Fruit fly (Drosophila melanogaster): ENCODE results near the gene CG14050.

CG14050 gene

dm6 chrX:2359845-2360244 lies 33.8 kb upstream of the CG14050 start:
- TF ChIP-seq tai (GFP tag; optimal IDR thresholded peaks at IDR 0.05) (peak; percentile 74), Abd-B (GFP tag; optimal IDR thresholded peaks at IDR 0.05) (no peak), Hr83 (GFP tag; optimal IDR thresholded peaks at IDR 0.05; ENCODE audit: poor library complexity, severe bottlenecking) (no peak), Dfd (GFP tag; optimal IDR thresholded peaks at IDR 0.05) (no peak), Hr78 (GFP tag; optimal IDR thresholded peaks at IDR 0.05) (no peak), ey (GFP tag; optimal IDR thresholded peaks at IDR 0.05) (peak; percentile 78), OdsH (GFP tag; optimal IDR thresholded peaks at IDR 0.05) (peak; percentile 71), Sp1 (GFP tag; optimal IDR thresholded peaks at IDR 0.05) (peak; percentile 81), sage (GFP tag; optimal IDR thresholded peaks at IDR 0.05) (peak; percentile 72), HLH106 (tag; optimal IDR thresholded peaks at IDR 0.05) (peak; percentile 85), CG32264 (GFP tag; optimal IDR thresholded peaks at IDR 0.05) (peak; percentile 34), fru (GFP tag; optimal IDR thresholded peaks at IDR 0.05) (peak; percentile 89), Myc (optimal IDR thresholded peaks at IDR 0.05) (no peak), lola (GFP tag; optimal IDR thresholded peaks at IDR 0.05) (no peak), CrebA (GFP tag; optimal IDR thresholded peaks at IDR 0.05; ENCODE audit: borderline replicate concordance) (no peak), dl (GFP tag; optimal IDR thresholded peaks at IDR 0.05; ENCODE audit: insufficient read depth in 1 of 2, partially characterized antibody in 2 of 2) (no peak), br (GFP tag; optimal IDR thresholded peaks at IDR 0.05) (peak; percentile 84), usp (GFP tag; optimal IDR thresholded peaks at IDR 0.05) (no peak), GATAd (GFP tag; optimal IDR thresholded peaks at IDR 0.05) (no peak), brk (GFP tag; optimal IDR thresholded peaks at IDR 0.05) (peak; percentile 32), Mio (GFP tag; optimal IDR thresholded peaks at IDR 0.05) (no peak), CG9705 (GFP tag; optimal IDR thresholded peaks at IDR 0.05) (peak; percentile 90), pan (optimal IDR thresholded peaks at IDR 0.05) (no peak), h (GFP tag; optimal IDR thresholded peaks at IDR 0.05) (peak; percentile 87), Vsx2 (GFP tag; optimal IDR thresholded peaks at IDR 0.05; ENCODE audit: partially characterized antibody) (no peak), N (GFP tag; optimal IDR thresholded peaks at IDR 0.05) (no peak), jim (GFP tag; optimal IDR thresholded peaks at IDR 0.05) (no peak), sv (GFP tag; optimal IDR thresholded peaks at IDR 0.05) (no peak), Jra (GFP tag; optimal IDR thresholded peaks at IDR 0.05) (peak; percentile 58), dmrt93B (GFP tag; optimal IDR thresholded peaks at IDR 0.05) (peak; percentile 88), psq (GFP tag; optimal IDR thresholded peaks at IDR 0.05) (peak; percentile 68), rgr (GFP tag; optimal IDR thresholded peaks at IDR 0.05) (peak; percentile 85), Rel (GFP tag; optimal IDR thresholded peaks at IDR 0.05) (no peak), Rel (tag; optimal IDR thresholded peaks at IDR 0.05) (peak; percentile 39), foxo (GFP tag; optimal IDR thresholded peaks at IDR 0.05) (peak in 1 of 2 experiments; percentile 87), woc (GFP tag; optimal IDR thresholded peaks at IDR 0.05) (peak; percentile 64), Hnf4 (GFP tag; optimal IDR thresholded peaks at IDR 0.05) (peak; percentile 73), dsf (GFP tag; optimal IDR thresholded peaks at IDR 0.05; ENCODE audit: borderline replicate concordance) (peak; percentile 34), Dif (GFP tag; optimal IDR thresholded peaks at IDR 0.05; ENCODE audit: partially characterized antibody) (no peak)

DNA sequence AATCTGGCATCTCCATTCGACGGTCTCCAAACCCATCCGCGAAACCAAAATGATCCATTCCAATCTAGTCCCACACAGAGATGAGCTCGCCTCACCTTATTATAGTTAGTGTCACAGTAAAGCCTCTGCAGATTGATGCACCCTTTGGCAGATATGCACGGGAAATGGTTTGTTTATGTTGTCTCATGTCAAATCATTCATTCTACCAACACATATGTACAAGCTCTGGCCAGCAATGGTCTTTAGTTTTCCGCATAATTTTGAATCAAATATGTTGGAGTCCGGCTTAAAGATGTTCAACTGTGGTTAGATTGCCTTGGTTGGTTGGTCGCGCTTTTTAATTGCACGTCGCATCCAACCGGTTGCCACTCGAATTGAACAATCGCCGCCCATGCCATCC lies 32.2 kb upstream of the CG14050 start:
- no peak for TF ChIP-seq woc (GFP tag; optimal IDR thresholded peaks at IDR 0.05)
- TF ChIP-seq Mio (GFP tag; optimal IDR thresholded peaks at IDR 0.05) = no peak
- no peak for TF ChIP-seq Vsx2 (GFP tag; optimal IDR thresholded peaks at IDR 0.05; ENCODE audit: partially characterized antibody)
- TF ChIP-seq h (GFP tag; optimal IDR thresholded peaks at IDR 0.05) = no peak
- no peak for TF ChIP-seq jim (GFP tag; optimal IDR thresholded peaks at IDR 0.05)
- TF ChIP-seq OdsH (GFP tag; optimal IDR thresholded peaks at IDR 0.05) = no peak

DNA sequence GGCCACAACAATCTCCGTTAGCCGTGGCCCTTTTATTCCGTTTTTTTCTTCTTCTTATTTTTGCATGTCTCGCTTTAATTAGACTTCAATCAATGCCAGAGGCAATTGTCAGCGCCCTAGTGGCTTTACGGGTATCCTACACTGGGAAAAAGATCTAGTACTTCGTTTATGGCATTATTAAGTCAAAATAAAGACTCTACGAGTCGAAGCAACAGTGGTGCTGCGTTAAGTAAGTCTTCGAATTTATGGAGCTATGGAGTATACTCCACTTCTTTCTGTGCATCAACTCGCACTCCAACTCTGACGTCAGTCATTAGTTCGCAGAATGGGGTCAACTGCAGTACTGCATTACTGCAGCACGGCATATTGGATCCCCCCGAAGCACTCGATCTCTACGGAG lies 30.4 kb upstream of the CG14050 start:
- TF ChIP-seq OdsH (GFP tag; optimal IDR thresholded peaks at IDR 0.05) (no peak), br (GFP tag; optimal IDR thresholded peaks at IDR 0.05) (no peak), Hr83 (GFP tag; optimal IDR thresholded peaks at IDR 0.05; ENCODE audit: poor library complexity, severe bottlenecking) (no peak), Mio (GFP tag; optimal IDR thresholded peaks at IDR 0.05) (no peak), Hr78 (GFP tag; optimal IDR thresholded peaks at IDR 0.05) (no peak), CG32264 (GFP tag; optimal IDR thresholded peaks at IDR 0.05) (no peak), Dfd (GFP tag; optimal IDR thresholded peaks at IDR 0.05) (no peak), HLH106 (tag; optimal IDR thresholded peaks at IDR 0.05) (no peak), woc (GFP tag; optimal IDR thresholded peaks at IDR 0.05) (no peak), fru (GFP tag; optimal IDR thresholded peaks at IDR 0.05) (no peak), Hnf4 (GFP tag; optimal IDR thresholded peaks at IDR 0.05) (no peak), sv (GFP tag; optimal IDR thresholded peaks at IDR 0.05) (no peak)

Data from whole organism, wandering third instar larva.